Worm (Caenorhabditis elegans): ENCODE measurements around the gene math-21.

DNA sequence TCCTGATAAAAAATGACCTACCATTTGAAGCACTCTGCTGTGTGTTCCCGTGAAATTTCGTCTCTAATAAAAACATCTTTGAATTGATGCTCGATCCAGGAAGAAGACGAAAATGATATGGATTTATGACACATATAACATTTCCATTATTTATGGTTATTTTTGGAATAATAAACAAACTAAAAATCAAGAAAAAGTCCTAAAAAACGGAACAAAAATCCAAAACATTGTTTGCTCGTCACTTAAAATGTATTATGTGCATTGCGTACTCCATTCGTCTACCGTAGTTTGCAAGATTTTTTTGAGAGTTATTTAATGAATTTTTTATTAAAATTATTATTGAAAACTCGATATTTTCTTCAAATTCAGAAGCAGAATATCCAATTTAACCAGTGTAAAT is 48.6 kb downstream of the math-21 start, which contains the start of gene bath-20:
- TF ChIP-seq ztf-11 (tag; optimal IDR thresholded peaks at IDR 0.05): no peak
- no peak for TF ChIP-seq ztf-4 (tag; optimal IDR thresholded peaks at IDR 0.05)
- TF ChIP-seq F13H6.1 (tag; optimal IDR thresholded peaks at IDR 0.05): no peak

Measured in whole organism, L2 larva.